Fruit fly (Drosophila melanogaster): ENCODE data around the gene Rab40.
A peak's percentile ranks its signal among the peaks of the same experiment; 100 is the strongest.

The Rab40 gene

dm6 chrX:12462936-12463558 lies at the start of gene Rab40, which contains the start of gene CG42258:
Rab40 (minus strand) TSS chrX:12463112.
CG42258 (plus strand) TSS chrX:12463528.
- peak; percentile 35 for TF ChIP-seq noc (tag; optimal IDR thresholded peaks at IDR 0.05)

- TF ChIP-seq noc (tag; optimal IDR thresholded peaks at IDR 0.05) = peak; percentile 84
These were observed 48.1 kb upstream of the Rab40 start for dm6 chrX:12510750-12511649.

dm6 chrX:12507589-12507988 lies 44.7 kb upstream of the Rab40 start:
- no peak for TF ChIP-seq noc (tag; optimal IDR thresholded peaks at IDR 0.05)

dm6 chrX:12498101-12498500 lies 35.2 kb upstream of the Rab40 start:
- TF ChIP-seq noc (tag; optimal IDR thresholded peaks at IDR 0.05) = no peak

dm6 chrX:12496930-12497329 lies 34.0 kb upstream of the Rab40 start, which contains the start of gene mdu:
mdu (plus strand) TSS chrX:12497188.
- no peak for TF ChIP-seq noc (tag; optimal IDR thresholded peaks at IDR 0.05)

dm6 chrX:12496497-12496896 lies 33.6 kb upstream of the Rab40 start, which contains the start of gene Mks1:
Mks1 (minus strand) TSS chrX:12496597.
- no peak for TF ChIP-seq noc (tag; optimal IDR thresholded peaks at IDR 0.05)

dm6 chrX:12489991-12490390 lies 27.1 kb upstream of the Rab40 start, which contains the start of gene Lsp1alpha:
Lsp1alpha (plus strand) TSS chrX:12490291.
- TF ChIP-seq noc (tag; optimal IDR thresholded peaks at IDR 0.05) = no peak

- no peak for TF ChIP-seq noc (tag; optimal IDR thresholded peaks at IDR 0.05)
These were observed 24.6 kb upstream of the Rab40 start for dm6 chrX:12487485-12487884.

DNA sequence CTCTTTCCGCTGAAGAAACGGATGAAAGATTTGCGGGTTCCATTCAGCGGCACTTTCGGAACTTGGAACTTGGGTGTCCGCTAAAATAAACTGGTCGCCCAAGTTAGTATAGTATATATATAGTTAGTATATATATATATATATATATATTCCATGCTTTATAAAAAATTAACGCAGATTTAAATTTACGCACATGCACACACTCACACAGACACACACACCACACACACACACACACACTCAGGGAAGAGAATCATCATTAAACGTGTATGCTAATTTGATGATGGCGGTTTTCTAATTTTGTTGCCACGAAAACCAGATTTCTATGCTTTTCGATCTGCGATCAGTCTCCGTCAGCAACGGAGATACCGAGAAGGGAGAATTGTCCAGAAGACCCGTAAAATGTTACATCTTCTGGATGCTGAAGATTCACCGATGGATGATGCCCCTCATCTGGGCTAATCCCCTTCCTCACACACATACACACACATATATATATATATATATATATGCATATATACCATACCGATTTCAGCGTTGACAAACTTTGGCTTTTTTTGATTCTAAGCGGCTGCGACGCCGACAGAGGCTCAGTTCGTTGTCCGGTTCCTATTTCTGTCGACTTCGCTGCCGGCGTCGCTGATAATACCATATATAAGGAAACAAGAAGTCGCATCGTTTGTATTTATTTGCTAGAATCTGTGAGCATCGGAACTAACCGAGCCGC lies 23.5 kb upstream of the Rab40 start, which contains the start of gene Cpr11A:
Gene Cpr11A, plus strand, starts transcription at position 677 of the 727 bp plus-strand sequence.
- no peak for TF ChIP-seq noc (tag; optimal IDR thresholded peaks at IDR 0.05)

DNA sequence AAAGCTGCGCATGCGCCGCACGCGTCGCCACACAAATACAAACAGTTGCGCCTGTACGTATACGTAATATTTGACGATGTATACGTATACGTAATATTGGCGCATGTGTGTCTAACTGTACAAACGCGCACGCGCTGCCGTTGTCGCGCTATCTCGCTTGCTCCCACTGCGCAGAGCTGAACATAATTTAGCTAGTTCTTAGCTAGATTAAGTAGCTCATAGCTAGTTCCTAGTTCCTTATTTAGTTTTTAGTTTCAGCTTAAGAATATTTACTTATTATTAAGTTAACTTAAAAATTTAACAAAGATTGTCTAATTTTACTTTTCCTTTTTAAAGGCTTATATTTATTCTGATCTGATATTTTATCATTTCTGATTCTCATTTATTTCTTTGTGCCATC lies 17.4 kb upstream of the Rab40 start:
- TF ChIP-seq noc (tag; optimal IDR thresholded peaks at IDR 0.05) = peak; percentile 58

DNA sequence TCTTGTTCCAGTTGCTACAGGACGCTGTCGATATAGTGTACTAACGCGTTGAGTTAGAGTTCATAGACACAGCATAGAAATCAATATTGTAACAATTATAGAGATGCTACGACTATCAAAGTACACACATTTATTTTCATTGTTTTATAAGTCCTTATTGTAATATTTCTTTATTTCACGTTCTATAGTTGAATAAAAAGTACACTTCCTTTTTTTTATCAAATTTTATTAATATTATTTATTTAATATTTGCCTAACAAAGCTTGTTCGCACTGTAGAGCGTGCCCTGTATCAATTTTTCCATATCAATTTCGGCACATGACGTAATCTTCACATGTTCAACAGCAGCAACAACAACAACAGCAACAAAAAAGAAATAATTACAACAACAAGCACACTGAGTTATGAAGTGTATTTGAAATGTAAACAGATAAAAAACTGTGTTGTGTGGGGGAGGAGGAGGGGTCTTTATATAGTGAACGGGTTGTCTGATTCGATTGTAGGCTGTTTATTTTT lies 11.1 kb upstream of the Rab40 start:
- peak; percentile 89 for TF ChIP-seq noc (tag; optimal IDR thresholded peaks at IDR 0.05)

dm6 chrX:12472244-12472736 lies 9.4 kb upstream of the Rab40 start:
- TF ChIP-seq noc (tag; optimal IDR thresholded peaks at IDR 0.05) = peak; percentile 99

- no peak for TF ChIP-seq noc (tag; optimal IDR thresholded peaks at IDR 0.05)
These were observed 8.5 kb upstream of the Rab40 start for dm6 chrX:12471408-12471807.

dm6 chrX:12470187-12470931 lies 7.4 kb upstream of the Rab40 start:
- peak; percentile 56 for TF ChIP-seq noc (tag; optimal IDR thresholded peaks at IDR 0.05)

DNA sequence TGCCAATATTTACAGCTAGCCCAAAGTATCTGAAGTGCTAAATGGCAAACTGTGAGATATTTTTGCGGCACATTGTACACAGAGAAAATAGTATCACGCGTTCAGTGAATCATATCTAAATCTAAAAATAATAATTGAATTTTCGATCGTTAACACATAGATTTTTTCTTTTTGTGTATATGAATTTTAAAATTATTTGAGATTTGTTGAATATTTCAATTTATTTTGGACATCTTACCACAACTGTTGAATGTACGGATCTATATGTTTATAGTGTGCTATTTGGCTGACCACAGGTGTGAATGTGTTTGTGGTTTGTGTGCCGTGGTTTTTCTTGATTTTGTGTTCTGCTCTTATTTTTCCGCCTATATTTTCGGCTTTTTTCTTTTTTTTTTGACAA lies 6.9 kb upstream of the Rab40 start:
- TF ChIP-seq noc (tag; optimal IDR thresholded peaks at IDR 0.05) = peak; percentile 70
